Fruit fly (Drosophila melanogaster) whole organism, embryonic: ENCODE data around the gene CG7551.
A peak's percentile ranks its signal among the peaks of the same experiment; 100 is the strongest.

ENCODE experiments used
- Atf3 ChIP-seq: fragments of 200-800 bp; sonication (Bioruptor generic); optimal IDR thresholded peaks from 3 replicates; lab custom pipeline; 2016; ENCODE audit warnings: missing biosample characterization, missing genetic modification characterization
- CG10267 ChIP-seq: fragments of 200-800 bp; sonication (Bioruptor generic); optimal IDR thresholded peaks from 2 replicates; lab custom pipeline; 2018; ENCODE audit warnings: missing biosample characterization, mild to moderate bottlenecking, missing genetic modification characterization, moderate library complexity
- CG11093 ChIP-seq: fragments of 200-800 bp; sonication (Bioruptor generic); IDR thresholded peaks from 3 replicates; pipeline ENCODE4 v1.3.6; 2022; ENCODE audit warnings: missing biosample characterization, missing genetic modification characterization
- CG11398 ChIP-seq: fragments of 200-800 bp; sonication (Bioruptor generic); optimal IDR thresholded peaks from 2 replicates; lab custom pipeline; 2016; ENCODE audit warnings: missing biosample characterization, missing genetic modification characterization
- CG12769 ChIP-seq: fragments of 200-800 bp; sonication (Bioruptor generic); optimal IDR thresholded peaks from 2 replicates; lab custom pipeline; 2019; ENCODE audit warnings: missing biosample characterization, mild to moderate bottlenecking, missing genetic modification characterization, moderate library complexity
- CG14050 ChIP-seq: fragments of 200-800 bp; sonication (Bioruptor generic); IDR thresholded peaks from 3 replicates; pipeline ENCODE4 v1.3.6; 2022; ENCODE audit warnings: missing biosample characterization, missing genetic modification characterization
- CG14441 ChIP-seq: fragments of 200-800 bp; sonication (Bioruptor generic); IDR thresholded peaks from 2 replicates; pipeline ENCODE4 v1.3.6; 2022; ENCODE audit warnings: missing biosample characterization, missing genetic modification characterization
- CG14965 ChIP-seq: fragments of 200-800 bp; sonication (Bioruptor generic); optimal IDR thresholded peaks from 2 replicates; lab custom pipeline; 2016; ENCODE audit warnings: missing biosample characterization, missing genetic modification characterization, borderline replicate concordance
- CG15011 ChIP-seq: fragments of 200-800 bp; sonication (Bioruptor generic); optimal IDR thresholded peaks from 3 replicates; lab custom pipeline; 2018; ENCODE audit warnings: missing biosample characterization, mild to moderate bottlenecking, missing genetic modification characterization
- CG15479 ChIP-seq: fragments of 200-800 bp; sonication (Bioruptor generic); optimal IDR thresholded peaks from 3 replicates; lab custom pipeline; 2019; ENCODE audit warnings: missing biosample characterization, mild to moderate bottlenecking, missing genetic modification characterization, moderate library complexity
- CG15696 ChIP-seq: fragments of 200-800 bp; sonication (Bioruptor generic); optimal IDR thresholded peaks from 2 replicates; lab custom pipeline; 2019; ENCODE audit warnings: missing biosample characterization, mild to moderate bottlenecking, missing genetic modification characterization, moderate library complexity
- CG16815 ChIP-seq: fragments of 200-800 bp; sonication (Bioruptor generic); optimal IDR thresholded peaks from 3 replicates; lab custom pipeline; 2017; ENCODE audit warnings: missing biosample characterization, mild to moderate bottlenecking, missing genetic modification characterization
- CG2199 ChIP-seq: fragments of 200-800 bp; sonication (Bioruptor generic); IDR thresholded peaks from 3 replicates; pipeline ENCODE4 v1.3.6; 2022; ENCODE audit warnings: missing biosample characterization, missing genetic modification characterization
- CG6272 ChIP-seq: fragments of 200-800 bp; sonication (Bioruptor generic); IDR thresholded peaks from 2 replicates; pipeline ENCODE4 v1.3.6; 2022; ENCODE audit warnings: missing biosample characterization, missing genetic modification characterization
- CG6654 ChIP-seq: fragments of 200-800 bp; sonication (Bioruptor generic); optimal IDR thresholded peaks from 2 replicates; lab custom pipeline; 2017; ENCODE audit warnings: missing biosample characterization, mild to moderate bottlenecking, missing genetic modification characterization
- CG6683 ChIP-seq: fragments of 200-800 bp; sonication (Bioruptor generic); optimal IDR thresholded peaks from 2 replicates; lab custom pipeline; 2017; ENCODE audit warnings: missing biosample characterization, mild to moderate bottlenecking, missing genetic modification characterization, missing genetic modification reagents
- CG7357 ChIP-seq: fragments of 200-800 bp; sonication (Bioruptor generic); IDR thresholded peaks from 3 replicates; pipeline ENCODE4 v1.3.6; 2022; ENCODE audit warnings: missing biosample characterization, missing genetic modification characterization
- CG8290 ChIP-seq, 3 experiments: fragments of 200-800 bp; sonication (Bioruptor generic); optimal IDR thresholded peaks; 2 replicates each; lab custom pipeline; 2016 to 2019; ENCODE audit warnings: missing biosample characterization in 3 of 3, missing genetic modification characterization in 3 of 3, mild to moderate bottlenecking in 2 of 3, moderate library complexity in 1 of 3
- CG9437 ChIP-seq: fragments of 200-800 bp; sonication (Bioruptor generic); optimal IDR thresholded peaks from 2 replicates; lab custom pipeline; 2018; ENCODE audit warnings: missing biosample characterization, mild to moderate bottlenecking, missing genetic modification characterization
- CTCF ChIP-seq: fragments of 200-800 bp; sonication (Bioruptor generic); optimal IDR thresholded peaks from 2 replicates; lab custom pipeline; 2017; ENCODE audit warnings: missing biosample characterization, mild to moderate bottlenecking, missing genetic modification characterization, moderate library complexity
- D19A ChIP-seq: fragments of 200-800 bp; optimal IDR thresholded peaks from 3 replicates; lab custom pipeline; 2019; ENCODE audit warnings: missing biosample characterization, mild to moderate bottlenecking, missing genetic modification characterization, moderate library complexity
- ERR ChIP-seq: fragments of 200-800 bp; sonication (Bioruptor generic); optimal IDR thresholded peaks from 2 replicates; lab custom pipeline; 2016; ENCODE audit warnings: missing biosample characterization, missing genetic modification characterization
- H15 ChIP-seq: fragments of 200-800 bp; sonication (Bioruptor generic); IDR thresholded peaks from 3 replicates; pipeline ENCODE4 v1.3.6; 2022; ENCODE audit warnings: missing biosample characterization, missing genetic modification characterization
- HLH54F ChIP-seq: fragments of 200-800 bp; sonication (Bioruptor generic); optimal IDR thresholded peaks from 3 replicates; lab custom pipeline; 2016; ENCODE audit warnings: missing biosample characterization, missing genetic modification characterization
- Hmx ChIP-seq: fragments of 200-800 bp; sonication (Bioruptor generic); optimal IDR thresholded peaks from 2 replicates; lab custom pipeline; 2016; ENCODE audit warnings: missing biosample characterization, missing genetic modification characterization
- Kr ChIP-seq: fragments of 200-800 bp; sonication (Bioruptor generic); optimal IDR thresholded peaks from 2 replicates; lab custom pipeline; 2017; ENCODE audit warnings: missing biosample characterization, mild to moderate bottlenecking, missing genetic modification characterization
- Lpt ChIP-seq: fragments of >200 bp; optimal IDR thresholded peaks from 2 replicates; lab custom pipeline; 2018; ENCODE audit warnings: missing biosample characterization, missing genetic modification characterization
- Med ChIP-seq: fragments of 200-800 bp; sonication (Bioruptor generic); peaks from one replicate; lab custom pipeline; 2016; ENCODE audit warnings: missing biosample characterization, missing genetic modification characterization, mild to moderate bottlenecking, inconsistent platforms, moderate library complexity
- Pdp1 ChIP-seq, 2 experiments: fragments of 200-800 bp; sonication (Bioruptor generic); optimal IDR thresholded peaks; 3 replicates each; lab custom pipeline; 2016; ENCODE audit warnings: missing biosample characterization in 2 of 2, missing genetic modification characterization in 2 of 2, mild to moderate bottlenecking in 1 of 2, moderate library complexity in 1 of 2
- Sin3A ChIP-seq: fragments of >200 bp; optimal IDR thresholded peaks from 2 replicates; lab custom pipeline; 2018
- ash1 ChIP-seq: fragments of 200-800 bp; sonication (Bioruptor generic); optimal IDR thresholded peaks from 2 replicates; lab custom pipeline; 2018; ENCODE audit warnings: missing biosample characterization, mild to moderate bottlenecking, missing genetic modification characterization
- chm ChIP-seq: fragments of 200-800 bp; sonication (Bioruptor generic); IDR thresholded peaks from 2 replicates; pipeline ENCODE4 v1.3.6; 2022; ENCODE audit warnings: missing biosample characterization, missing genetic modification characterization
- ci ChIP-seq: fragments of 200-800 bp; sonication (Bioruptor generic); IDR thresholded peaks from 3 replicates; pipeline ENCODE4 v1.3.6; 2022; ENCODE audit warnings: missing biosample characterization, missing genetic modification characterization
- crc ChIP-seq: fragments of 200-800 bp; sonication (Bioruptor generic); optimal IDR thresholded peaks from 2 replicates; lab custom pipeline; 2016; ENCODE audit warnings: missing biosample characterization, missing genetic modification characterization
- emc ChIP-seq: fragments of 200-800 bp; sonication (Bioruptor generic); optimal IDR thresholded peaks from 2 replicates; lab custom pipeline; 2016; ENCODE audit warnings: missing biosample characterization, missing genetic modification characterization
- gcm2 ChIP-seq: fragments of 200-800 bp; sonication (Bioruptor generic); optimal IDR thresholded peaks from 2 replicates; lab custom pipeline; 2016; ENCODE audit warnings: missing biosample characterization, missing genetic modification characterization
- grau ChIP-seq: fragments of 200-800 bp; optimal IDR thresholded peaks from 3 replicates; lab custom pipeline; 2019; ENCODE audit warnings: missing biosample characterization, mild to moderate bottlenecking, missing genetic modification characterization, moderate library complexity
- grn ChIP-seq: fragments of 200-800 bp; sonication (Bioruptor generic); optimal IDR thresholded peaks from 3 replicates; lab custom pipeline; 2017; ENCODE audit warnings: missing biosample characterization, missing genetic modification characterization
- gt ChIP-seq: fragments of 200-800 bp; sonication (Bioruptor generic); IDR thresholded peaks from 2 replicates; pipeline ENCODE4 v1.3.6; 2022; ENCODE audit warnings: missing biosample characterization, missing genetic modification characterization
- lov ChIP-seq, 2 experiments: fragments of 200-800 bp in 1 of 2; fragments of >200 bp in 1 of 2; sonication (Bioruptor generic) in 1 of 2; IDR thresholded peaks in 1 of 2; optimal IDR thresholded peaks in 1 of 2; 2 replicates in 1 of 2; 3 replicates in 1 of 2; pipeline versions ENCODE4 v1.3.6 to Lab custom; 2017 to 2022; ENCODE audit warnings: missing biosample characterization in 1 of 2, missing genetic modification characterization in 1 of 2
- p53 ChIP-seq: fragments of 200-800 bp; sonication (Bioruptor generic); optimal IDR thresholded peaks from 2 replicates; lab custom pipeline; 2016; ENCODE audit warnings: missing biosample characterization, missing genetic modification characterization
- pb ChIP-seq: fragments of 200-800 bp; sonication (Bioruptor generic); optimal IDR thresholded peaks from 3 replicates; lab custom pipeline; 2016; ENCODE audit warnings: missing biosample characterization, missing genetic modification characterization
- repo ChIP-seq: fragments of 200-800 bp; sonication (Bioruptor generic); optimal IDR thresholded peaks from 2 replicates; lab custom pipeline; 2016; ENCODE audit warnings: missing biosample characterization, missing genetic modification characterization
- sens ChIP-seq: fragments of 200-800 bp; sonication (Bioruptor generic); peaks from one replicate; lab custom pipeline; 2016; ENCODE audit warnings: missing biosample characterization, missing genetic modification characterization
- slp2 ChIP-seq: fragments of 200-800 bp; sonication (Bioruptor generic); optimal IDR thresholded peaks from 2 replicates; lab custom pipeline; 2016; ENCODE audit warnings: missing biosample characterization, missing genetic modification characterization
- tgo ChIP-seq: fragments of 200-800 bp; sonication (Bioruptor generic); IDR thresholded peaks from 3 replicates; pipeline ENCODE4 v1.3.6; 2022; ENCODE audit warnings: missing biosample characterization, missing genetic modification characterization
- tna ChIP-seq: fragments of 200-800 bp; sonication (Bioruptor generic); IDR thresholded peaks from 2 replicates; pipeline ENCODE4 v1.3.6; 2022; ENCODE audit warnings: missing biosample characterization, missing genetic modification characterization; ENCODE audit not compliant: partially characterized antibody

Gene CG7551

dm6 chr3L:11488264-11488663, 30.0 kb downstream of the CG7551 start:
- TF ChIP-seq slp2 (GFP tag; lab: Kevin White, UChicago) (no peak), pb (no peak), CG6654 (GFP tag; lab: Kevin White, UChicago) (no peak), CTCF (no peak), CG2199 (GFP tag; lab: Robert Waterston, UW) (peak; percentile 55; the same call in 2 of the 3 replicates), CG14050 (GFP tag; lab: Robert Waterston, UW) (no peak), chm (GFP tag; lab: Robert Waterston, UW) (peak; percentile 65), ERR (GFP tag; lab: Kevin White, UChicago) (no peak), CG11093 (GFP tag; lab: Robert Waterston, UW) (no peak), repo (GFP tag; lab: Kevin White, UChicago) (no peak), crc (GFP tag; lab: Kevin White, UChicago) (no peak), Med (GFP tag; lab: Kevin White, UChicago) (peak; percentile 73), gt (GFP tag; lab: Robert Waterston, UW) (no peak), CG9437 (GFP tag; lab: Kevin White, UChicago) (no peak), Atf3 (no peak), grau (tag; lab: Kevin White, UChicago) (no peak)

DNA sequence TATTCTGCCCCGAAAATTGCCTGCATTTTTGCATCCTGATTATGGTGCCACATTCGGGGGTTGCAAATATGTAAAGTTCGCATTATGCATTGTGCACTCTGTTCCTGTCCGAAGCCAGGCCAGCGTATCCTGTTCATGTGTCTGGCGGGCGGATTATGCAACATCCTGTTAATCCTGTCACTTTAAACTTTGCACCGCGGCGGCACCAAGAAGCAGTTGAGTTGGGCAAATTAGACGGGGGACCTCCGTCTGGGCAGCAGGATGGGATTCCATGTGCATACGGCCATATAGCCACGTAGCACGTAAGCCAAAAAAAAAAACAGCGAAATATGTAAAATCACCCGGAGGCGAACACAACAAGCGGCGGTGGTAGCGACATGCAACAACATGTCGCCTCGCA, 31.2 kb downstream of the CG7551 start:
- TF ChIP-seq H15 = 0 out of 3 replicates have a peak, but pooled peaks have one; percentile 20
- TF ChIP-seq tgo (GFP tag; lab: Robert Waterston, UW) = no peak
- no peak for TF ChIP-seq lov (optimal IDR thresholded peaks at IDR 0.05; lab: Kevin White, UChicago)
- TF ChIP-seq lov (GFP tag; IDR thresholded peaks at IDR 0.05; lab: Robert Waterston, UW) = 0 out of 3 replicates have a peak, but pooled peaks have one; percentile 66
- TF ChIP-seq CG15696 = no peak
- peak; percentile 65 for TF ChIP-seq Med (GFP tag; lab: Kevin White, UChicago)
- 0 out of 2 replicates have a peak, but pooled peaks have one; percentile 26 for TF ChIP-seq tna (GFP tag; lab: Robert Waterston, UW)
- peak; percentile 35 for TF ChIP-seq CG15479 (GFP tag; lab: Kevin White, UChicago)
- TF ChIP-seq CG6683 (GFP tag; lab: Kevin White, UChicago) = no peak
- TF ChIP-seq CG6272 (GFP tag; lab: Robert Waterston, UW) = no peak
- TF ChIP-seq gcm2 (GFP tag; lab: Kevin White, UChicago) = no peak
- TF ChIP-seq CG8290 (GFP tag; optimal IDR thresholded peaks at IDR 0.05; lab: Kevin White, UChicago) = no peak
- no peak for TF ChIP-seq CG8290 (tag; optimal IDR thresholded peaks at IDR 0.05; lab: Kevin White, UChicago)
- peak in 1 of 2 experiments; percentile 24 for TF ChIP-seq Pdp1 (GFP tag; optimal IDR thresholded peaks at IDR 0.05; lab: Kevin White, UChicago)
- TF ChIP-seq chm (GFP tag; lab: Robert Waterston, UW) = peak; percentile 74; the same call in 1 of the 2 replicates
- peak; percentile 85 for TF ChIP-seq p53
- TF ChIP-seq ci = 0 out of 3 replicates have a peak, but pooled peaks have one; percentile 18
- peak; percentile 2 for TF ChIP-seq ash1
- no peak for TF ChIP-seq Hmx
- peak; percentile 1 for TF ChIP-seq CG11398

DNA sequence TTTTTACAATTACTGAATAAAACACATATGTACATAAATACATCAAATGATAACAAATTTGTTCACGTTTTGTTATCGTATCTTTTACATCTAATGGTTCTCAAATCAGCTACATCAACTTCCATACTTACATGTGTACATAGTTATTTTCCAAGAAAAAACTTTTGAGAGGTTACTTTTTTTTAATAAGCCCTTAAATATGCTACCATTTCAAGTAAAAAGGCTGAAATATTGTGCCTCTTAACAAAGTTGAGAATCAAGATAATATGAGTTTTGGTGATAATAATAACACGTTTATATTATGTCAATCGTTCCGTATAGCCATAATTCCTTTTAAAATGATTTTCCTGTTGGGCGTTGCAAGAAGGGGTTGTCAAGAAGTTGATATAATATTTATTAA, 32.2 kb downstream of the CG7551 start:
- TF ChIP-seq grn (GFP tag; lab: Kevin White, UChicago) (peak; percentile 55), sens (GFP tag; lab: Kevin White, UChicago) (peak; percentile 24), CG16815 (GFP tag; lab: Kevin White, UChicago) (no peak)
- TF ChIP-seq, all 482 proteins: peak for 2

- TF ChIP-seq D19A = peak; percentile 15
- TF ChIP-seq HLH54F (GFP tag; lab: Kevin White, UChicago) = no peak
- TF ChIP-seq Sin3A (lab: Kevin White, UChicago) = no peak
- TF ChIP-seq CG14965 (GFP tag; lab: Kevin White, UChicago) = no peak
- TF ChIP-seq CG10267 = peak; percentile 44
- TF ChIP-seq CG15011 = no peak
- TF ChIP-seq CG14441 (GFP tag; lab: Robert Waterston, UW) = peak; percentile 78
- peak; percentile 43 for TF ChIP-seq CG9437 (GFP tag; lab: Kevin White, UChicago)
- peak; percentile 13 for TF ChIP-seq CG6654 (GFP tag; lab: Kevin White, UChicago)
- TF ChIP-seq Kr = no peak
- peak; percentile 35 for TF ChIP-seq emc (GFP tag; lab: Kevin White, UChicago)
- TF ChIP-seq CG7357 = peak; percentile 42; the same call in 1 of the 3 replicates
- TF ChIP-seq CG12769 (tag; lab: Kevin White, UChicago) = peak; percentile 79
- no peak for TF ChIP-seq Lpt (GFP tag; lab: Kevin White, UChicago)
Observed at dm6 chr3L:11491222-11491873, 33.1 kb downstream of the CG7551 start.
